Fruit fly (Drosophila melanogaster): ENCODE measurements around the gene CG9961.
A peak's percentile ranks its signal among the peaks of the same experiment; 100 is the strongest.

The CG9961 gene

dm6 chr2L:2765659-2766373, 21.1 kb upstream of the CG9961 start, which contains the start of the genes Snx21 and aph-1:
TSS of gene Snx21 (minus strand) at chr2L:2765665.
TSS of gene aph-1 (plus strand) at chr2L:2766233.
- TF ChIP-seq CG6854 (GFP tag; optimal IDR thresholded peaks at IDR 0.05) (peak; percentile 89), Eip75B (GFP tag; optimal IDR thresholded peaks at IDR 0.05) (peak; percentile 88), fd59A (GFP tag; optimal IDR thresholded peaks at IDR 0.05) (peak; percentile 79), fd85E (GFP tag; optimal IDR thresholded peaks at IDR 0.05) (peak; percentile 70), dac (GFP tag; optimal IDR thresholded peaks at IDR 0.05) (peak; percentile 75), salr (GFP tag; optimal IDR thresholded peaks at IDR 0.05) (peak; percentile 59 to 86), CG8319 (GFP tag; optimal IDR thresholded peaks at IDR 0.05) (peak; percentile 72), CG8632 (GFP tag; optimal IDR thresholded peaks at IDR 0.05) (peak; percentile 90), CG6163 (GFP tag; IDR thresholded peaks at IDR 0.05) (peak; percentile 89), Sox15 (GFP tag; optimal IDR thresholded peaks at IDR 0.05) (peak; percentile 88), spab (GFP tag; optimal IDR thresholded peaks at IDR 0.05) (peak; percentile 81), OdsH (GFP tag; optimal IDR thresholded peaks at IDR 0.05) (peak; percentile 92), acj6 (GFP tag; optimal IDR thresholded peaks at IDR 0.05) (peak; percentile 93), ss (GFP tag; optimal IDR thresholded peaks at IDR 0.05) (peak; percentile 88 to 89), Gug (GFP tag; IDR thresholded peaks at IDR 0.05) (peak; percentile 82), Eip93F (GFP tag; optimal IDR thresholded peaks at IDR 0.05) (peak; percentile 87), CG32006 (GFP tag; optimal IDR thresholded peaks at IDR 0.05) (peak; percentile 91), Met (GFP tag; optimal IDR thresholded peaks at IDR 0.05) (peak; percentile 88), CG3919 (GFP tag; optimal IDR thresholded peaks at IDR 0.05) (peak; percentile 86), Hr39 (GFP tag; optimal IDR thresholded peaks at IDR 0.05) (peak; percentile 92), CG11762 (GFP tag; optimal IDR thresholded peaks at IDR 0.05; ENCODE audit: insufficient read depth) (peak; percentile 89), Sox14 (GFP tag; optimal IDR thresholded peaks at IDR 0.05) (peak; percentile 89), lz (GFP tag; optimal IDR thresholded peaks at IDR 0.05) (peak; percentile 93), CG8119 (GFP tag; IDR thresholded peaks at IDR 0.05) (peak; percentile 88), CG3032 (tag; optimal IDR thresholded peaks at IDR 0.05) (peak; percentile 89), CG9139 (GFP tag; optimal IDR thresholded peaks at IDR 0.05) (peak; percentile 84), Blimp-1 (GFP tag; optimal IDR thresholded peaks at IDR 0.05) (peak; percentile 73), fkh (GFP tag; optimal IDR thresholded peaks at IDR 0.05) (peak; percentile 85), CG10669 (GFP tag; optimal IDR thresholded peaks at IDR 0.05) (peak; percentile 88), vri (GFP tag; optimal IDR thresholded peaks at IDR 0.05) (peak; percentile 72), dsx (GFP tag; optimal IDR thresholded peaks at IDR 0.05; ENCODE audit: poor library complexity, severe bottlenecking) (peak; percentile 83), cyc (GFP tag; optimal IDR thresholded peaks at IDR 0.05) (peak; percentile 89), eg (GFP tag; IDR thresholded peaks at IDR 0.05) (peak; percentile 87), CG1621 (tag; optimal IDR thresholded peaks at IDR 0.05) (peak; percentile 61), achi (GFP tag; optimal IDR thresholded peaks at IDR 0.05) (peak; percentile 90), Ets96B (tag; optimal IDR thresholded peaks at IDR 0.05) (peak; percentile 90), Hr4 (GFP tag; optimal IDR thresholded peaks at IDR 0.05) (peak; percentile 91), Lpt (GFP tag; optimal IDR thresholded peaks at IDR 0.05) (peak; percentile 61), CG7368 (GFP tag; optimal IDR thresholded peaks at IDR 0.05) (peak; percentile 82), svp (GFP tag) (peak; percentile 92), Hr38 (GFP tag; optimal IDR thresholded peaks at IDR 0.05) (no peak), Eip78C (GFP tag) (peak; percentile 94), CG10631 (GFP tag; optimal IDR thresholded peaks at IDR 0.05) (peak; percentile 89), Smox (GFP tag; optimal IDR thresholded peaks at IDR 0.05) (peak; percentile 87), Ets21C (GFP tag; optimal IDR thresholded peaks at IDR 0.05) (peak; percentile 88), CG31627 (GFP tag; optimal IDR thresholded peaks at IDR 0.05) (peak; percentile 92), CG6808 (GFP tag; optimal IDR thresholded peaks at IDR 0.05) (peak; percentile 88), CG15336 (GFP tag; IDR thresholded peaks at IDR 0.05) (peak; percentile 90), CG4318 (GFP tag; optimal IDR thresholded peaks at IDR 0.05) (peak; percentile 84), CG11902 (GFP tag; optimal IDR thresholded peaks at IDR 0.05) (peak; percentile 87), CG11294 (GFP tag; IDR thresholded peaks at IDR 0.05) (peak; percentile 81)

Measured in whole organism, prepupa.